Fruit fly (Drosophila melanogaster): ENCODE data around the gene CG15812.
A peak's percentile ranks its signal among the peaks of the same experiment; 100 is the strongest.

CG15812 gene

DNA sequence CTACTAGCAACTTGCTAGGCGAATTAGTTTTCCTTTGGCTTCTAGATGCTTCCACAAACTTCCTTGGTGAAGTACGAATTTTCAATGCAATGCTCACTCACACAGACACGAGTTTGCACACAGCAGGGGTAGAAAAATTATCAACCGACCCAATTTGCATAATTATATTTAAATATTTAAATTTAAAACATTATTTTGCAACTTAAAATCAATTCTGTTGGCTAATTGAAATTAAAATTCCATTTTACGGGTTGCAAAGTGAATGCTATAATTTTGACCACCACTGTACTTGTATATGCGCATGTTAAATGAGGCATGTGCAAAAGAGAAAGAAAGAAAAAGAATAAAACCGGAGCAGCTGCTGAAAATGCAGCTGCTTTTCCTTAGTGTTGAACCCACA, 34.3 kb downstream of the CG15812 start (continued):
- TF ChIP-seq Dip2 (GFP tag; IDR thresholded peaks at IDR 0.05), result peak; percentile 43; the same call in 1 of the 2 replicates
- TF ChIP-seq Abd-B (GFP tag; optimal IDR thresholded peaks at IDR 0.05), result peak; percentile 88
- no peak for TF ChIP-seq sc (optimal IDR thresholded peaks at IDR 0.05)
- TF ChIP-seq sc (GFP tag; optimal IDR thresholded peaks at IDR 0.05), result peak; percentile 91
- 0 out of 3 replicates have a peak, but pooled peaks have one; percentile 12 for TF ChIP-seq knrl (GFP tag; IDR thresholded peaks at IDR 0.05; ENCODE audit: partially characterized antibody)
- TF ChIP-seq emc (GFP tag; optimal IDR thresholded peaks at IDR 0.05), result no peak
- TF ChIP-seq Rfx (GFP tag; IDR thresholded peaks at IDR 0.05), result peak; percentile 92
- peak; percentile 87 for TF ChIP-seq CG4707 (GFP tag; optimal IDR thresholded peaks at IDR 0.05)
- peak; percentile 82 for TF ChIP-seq nerfin-1 (tag; optimal IDR thresholded peaks at IDR 0.05)
- TF ChIP-seq Fer2 (tag; optimal IDR thresholded peaks at IDR 0.05), result peak; percentile 77
- peak; percentile 82 for TF ChIP-seq CG9817 (tag; optimal IDR thresholded peaks at IDR 0.05)
- peak; percentile 79 for TF ChIP-seq bab2 (GFP tag; optimal IDR thresholded peaks at IDR 0.05)
- peak; percentile 95 for TF ChIP-seq zfh1 (GFP tag; IDR thresholded peaks at IDR 0.05)
- peak; percentile 55 for TF ChIP-seq Lim3 (GFP tag; IDR thresholded peaks at IDR 0.05)
- TF ChIP-seq CG10366 (GFP tag; IDR thresholded peaks at IDR 0.05), result peak; percentile 94
- TF ChIP-seq Atf6 (GFP tag; IDR thresholded peaks at IDR 0.05), result peak; percentile 93
- no peak for TF ChIP-seq NC2α (GFP tag; optimal IDR thresholded peaks at IDR 0.05)
- peak; percentile 36 for TF ChIP-seq CG3995 (GFP tag; optimal IDR thresholded peaks at IDR 0.05)
- TF ChIP-seq CG9437 (GFP tag; optimal IDR thresholded peaks at IDR 0.05), result peak; percentile 84
- peak; percentile 91 for TF ChIP-seq CG1024 (GFP tag; IDR thresholded peaks at IDR 0.05)
- peak; percentile 72 for TF ChIP-seq CG31365 (tag; optimal IDR thresholded peaks at IDR 0.05)
- TF ChIP-seq CG16813 (GFP tag; IDR thresholded peaks at IDR 0.05; ENCODE audit: partially characterized antibody), result no peak
- TF ChIP-seq mirr (GFP tag; optimal IDR thresholded peaks at IDR 0.05), result peak; percentile 45
- TF ChIP-seq gce (GFP tag; IDR thresholded peaks at IDR 0.05), result peak; percentile 86
- TF ChIP-seq CG7928 (GFP tag; optimal IDR thresholded peaks at IDR 0.05), result peak; percentile 50
- TF ChIP-seq grn (GFP tag; optimal IDR thresholded peaks at IDR 0.05), result peak; percentile 20
- peak; percentile 93 for TF ChIP-seq CG10147 (GFP tag; optimal IDR thresholded peaks at IDR 0.05)
- TF ChIP-seq Optix (GFP tag; IDR thresholded peaks at IDR 0.05), result peak; percentile 85; the same call in 2 of the 3 replicates
- TF ChIP-seq CG3281 (GFP tag; optimal IDR thresholded peaks at IDR 0.05), result peak; percentile 93

DNA sequence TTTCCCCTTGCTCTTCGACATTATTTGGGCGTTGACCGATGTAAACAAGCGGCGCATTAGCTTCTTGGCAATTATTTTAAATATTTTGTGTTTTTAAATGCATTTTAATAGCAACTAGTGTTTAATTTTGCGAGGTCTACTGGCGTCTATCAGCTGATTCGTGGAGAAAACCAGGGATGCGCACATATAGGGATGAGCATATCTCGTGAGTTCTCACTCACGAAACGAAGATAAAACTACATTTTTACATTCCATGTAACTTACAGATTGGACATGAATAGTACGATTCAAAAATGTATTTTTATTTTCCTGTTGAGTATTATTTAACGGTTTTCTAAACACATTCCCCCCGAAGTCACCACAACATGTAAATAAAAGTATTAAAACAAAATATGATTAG, 37.7 kb downstream of the CG15812 start, which contains the start of gene CG14966:
Gene CG14966, minus strand, starts transcription at position 168 of the 400 bp plus-strand sequence.
- no peak for TF ChIP-seq CG6689 (GFP tag; IDR thresholded peaks at IDR 0.05)
- peak; percentile 25 for TF ChIP-seq Side (GFP tag; optimal IDR thresholded peaks at IDR 0.05)
- TF ChIP-seq CG13424 (tag; optimal IDR thresholded peaks at IDR 0.05), result peak; percentile 31
- no peak for TF ChIP-seq disco-r (GFP tag; optimal IDR thresholded peaks at IDR 0.05)
- TF ChIP-seq en (GFP tag; optimal IDR thresholded peaks at IDR 0.05), result no peak
- TF ChIP-seq pum (GFP tag; optimal IDR thresholded peaks at IDR 0.05), result peak; percentile 38
- peak; percentile 5; the same call in 1 of the 4 replicates for TF ChIP-seq Gug (GFP tag; IDR thresholded peaks at IDR 0.05)
- TF ChIP-seq Hr51 (GFP tag; optimal IDR thresholded peaks at IDR 0.05), result no peak
- no peak for TF ChIP-seq Dfd (GFP tag; optimal IDR thresholded peaks at IDR 0.05)
- peak; percentile 1 for TF ChIP-seq CG10979 (tag; optimal IDR thresholded peaks at IDR 0.05)
- peak; percentile 17 for TF ChIP-seq az2 (GFP tag; optimal IDR thresholded peaks at IDR 0.05)
- TF ChIP-seq otp (GFP tag; IDR thresholded peaks at IDR 0.05), result no peak
- peak; percentile 80 for TF ChIP-seq zen2 (GFP tag; IDR thresholded peaks at IDR 0.05; ENCODE audit: partially characterized antibody)
- no peak for TF ChIP-seq CG14050 (GFP tag; IDR thresholded peaks at IDR 0.05)
- no peak for TF ChIP-seq tio (GFP tag; optimal IDR thresholded peaks at IDR 0.05)
- no peak for TF ChIP-seq dysf (GFP tag; IDR thresholded peaks at IDR 0.05)
- no peak for TF ChIP-seq BtbVII (GFP tag; optimal IDR thresholded peaks at IDR 0.05)
- TF ChIP-seq sens (GFP tag), result peak; percentile 88
- peak; percentile 72 for TF ChIP-seq CTCF (GFP tag; optimal IDR thresholded peaks at IDR 0.05)
- TF ChIP-seq NK7.1 (GFP tag; optimal IDR thresholded peaks at IDR 0.05), result no peak
- TF ChIP-seq CG8924 (tag; optimal IDR thresholded peaks at IDR 0.05), result no peak
- TF ChIP-seq Lim3 (GFP tag; IDR thresholded peaks at IDR 0.05), result no peak
- TF ChIP-seq dpn (GFP tag; optimal IDR thresholded peaks at IDR 0.05), result peak; percentile 20 to 48
- no peak for TF ChIP-seq ase (GFP tag; IDR thresholded peaks at IDR 0.05)
- peak; percentile 33 for TF ChIP-seq fu2 (GFP tag; optimal IDR thresholded peaks at IDR 0.05)
- peak in 1 of 2 experiments; percentile 11 for TF ChIP-seq chif (GFP tag; optimal IDR thresholded peaks at IDR 0.05)
